Worm (Caenorhabditis elegans): Measurements from ENCODE around the gene Y32G9A.2.

The Y32G9A.2 gene

ce11 chrV:1868596-1869263 lies 49.6 kb upstream of the Y32G9A.2 start, which contains the start of gene knl-3 (continued):
- TF ChIP-seq efl-1 (GFP tag; optimal IDR thresholded peaks at IDR 0.05): peak; percentile 96
- TF ChIP-seq ztf-25 (GFP tag; IDR thresholded peaks at IDR 0.05): no peak
- peak; percentile 87 for TF ChIP-seq hsf-1 (GFP tag; IDR thresholded peaks at IDR 0.05)
- TF ChIP-seq Y53F4B.3 (GFP tag; IDR thresholded peaks at IDR 0.05): no peak
- TF ChIP-seq T26A5.8 (tag; optimal IDR thresholded peaks at IDR 0.05): no peak
- 0 out of 2 replicates have a peak, but pooled peaks have one; percentile 47 for TF ChIP-seq aptf-3 (GFP tag; IDR thresholded peaks at IDR 0.05)
- TF ChIP-seq cebp-1 (GFP tag; IDR thresholded peaks at IDR 0.05): no peak
- TF ChIP-seq cebp-1 (tag; optimal IDR thresholded peaks at IDR 0.05): peak; percentile 88
- TF ChIP-seq unc-130 (GFP tag; optimal IDR thresholded peaks at IDR 0.05): peak; percentile 63
- peak; percentile 90 for TF ChIP-seq Y95B8A.8 (GFP tag; IDR thresholded peaks at IDR 0.05)
- TF ChIP-seq nhr-120 (GFP tag; IDR thresholded peaks at IDR 0.05): no peak
- TF ChIP-seq nfya-2 (GFP tag; IDR thresholded peaks at IDR 0.05): no peak
- TF ChIP-seq Y67H2A.10 (GFP tag; conservative IDR thresholded peaks at IDR 0.05): peak; percentile 75
- no peak for TF ChIP-seq ztf-22 (GFP tag; optimal IDR thresholded peaks at IDR 0.05)
- TF ChIP-seq nhr-80 (tag; optimal IDR thresholded peaks at IDR 0.05): peak; percentile 42
- TF ChIP-seq F37B4.10 (GFP tag; IDR thresholded peaks at IDR 0.05): no peak
- peak; percentile 92 for TF ChIP-seq Y56A3A.18 (GFP tag; IDR thresholded peaks at IDR 0.05)
- TF ChIP-seq mes-4 (tag; optimal IDR thresholded peaks at IDR 0.05): peak; percentile 7
- no peak for TF ChIP-seq nfya-1 (tag; optimal IDR thresholded peaks at IDR 0.05; ENCODE audit: borderline replicate concordance, insufficient read depth)
- TF ChIP-seq fkh-3 (tag; optimal IDR thresholded peaks at IDR 0.05): no peak
- TF ChIP-seq B0019.2 (GFP tag; conservative IDR thresholded peaks at IDR 0.05): peak; percentile 79
- peak; percentile 79 for TF ChIP-seq F49E8.2 (tag; optimal IDR thresholded peaks at IDR 0.05; ENCODE audit: insufficient read depth)
- TF ChIP-seq C06A6.2 (GFP tag; conservative IDR thresholded peaks at IDR 0.05): peak; percentile 64
- 0 out of 2 replicates have a peak, but pooled peaks have one; percentile 47 for TF ChIP-seq F39B2.1 (GFP tag; IDR thresholded peaks at IDR 0.05)
- TF ChIP-seq nhr-90 (tag; optimal IDR thresholded peaks at IDR 0.05): no peak
- TF ChIP-seq T07F8.4 (tag; optimal IDR thresholded peaks at IDR 0.05): no peak
- peak; percentile 98 for TF ChIP-seq madf-6 (GFP tag; IDR thresholded peaks at IDR 0.05)
- peak; percentile 96 for TF ChIP-seq F23B12.7 (tag; optimal IDR thresholded peaks at IDR 0.05; ENCODE audit: insufficient read depth)
- peak; percentile 96 for TF ChIP-seq snpc-3.4 (tag; optimal IDR thresholded peaks at IDR 0.05)
- TF ChIP-seq nhr-27 (tag; optimal IDR thresholded peaks at IDR 0.05): no peak
- peak; percentile 95 for TF ChIP-seq ekl-4 (GFP tag; IDR thresholded peaks at IDR 0.05)
- no peak for TF ChIP-seq ets-4 (GFP tag; optimal IDR thresholded peaks at IDR 0.05)
- peak; percentile 96 for TF ChIP-seq mcd-1 (GFP tag; IDR thresholded peaks at IDR 0.05)
- peak; percentile 84 for TF ChIP-seq F33H1.4 (GFP tag; IDR thresholded peaks at IDR 0.05)
- TF ChIP-seq F22D6.2 (tag; optimal IDR thresholded peaks at IDR 0.05): no peak
- TF ChIP-seq ceh-100 (GFP tag; IDR thresholded peaks at IDR 0.05): peak; percentile 89
- peak; percentile 32 to 37 for TF ChIP-seq let-607 (tag; optimal IDR thresholded peaks at IDR 0.05)
- TF ChIP-seq ztf-3 (GFP tag; optimal IDR thresholded peaks at IDR 0.05): no peak
- TF ChIP-seq madf-10 (tag; optimal IDR thresholded peaks at IDR 0.05): peak; percentile 58
- peak; percentile 68 for TF ChIP-seq ztf-26 (tag; optimal IDR thresholded peaks at IDR 0.05)
- TF ChIP-seq F55B11.4 (tag; optimal IDR thresholded peaks at IDR 0.05; ENCODE audit: borderline replicate concordance, insufficient read depth): no peak
- TF ChIP-seq C17E4.6 (GFP tag; IDR thresholded peaks at IDR 0.05): peak; percentile 91
- TF ChIP-seq aptf-2 (GFP tag; conservative IDR thresholded peaks at IDR 0.05): no peak
- peak; percentile 100 for TF ChIP-seq ztf-18 (tag; optimal IDR thresholded peaks at IDR 0.05)
- TF ChIP-seq hmg-20 (GFP tag; IDR thresholded peaks at IDR 0.05): peak; percentile 87
- peak; percentile 83 for TF ChIP-seq ztf-28 (GFP tag; IDR thresholded peaks at IDR 0.05)
- peak; percentile 84 for TF ChIP-seq attf-6 (GFP tag; IDR thresholded peaks at IDR 0.05)
- peak; percentile 97 for TF ChIP-seq B0336.3 (GFP tag; IDR thresholded peaks at IDR 0.05)

All from whole organism, young adult.